Worm (Caenorhabditis elegans): ENCODE measurements around the gene fipr-5.

fipr-5 gene

ce11 chrV:10204863-10205338, 16.3 kb downstream of the fipr-5 start, which contains the start of the genes ZK856.19 and ZK856.11 (continued):
- TF ChIP-seq Y56A3A.18 (GFP tag; IDR thresholded peaks at IDR 0.05) (no peak), sdz-38 (tag; optimal IDR thresholded peaks at IDR 0.05) (no peak), B0035.1 (tag; optimal IDR thresholded peaks at IDR 0.05) (no peak), lin-54 (GFP tag; optimal IDR thresholded peaks at IDR 0.05) (peak; percentile 58), madf-3 (GFP tag; IDR thresholded peaks at IDR 0.05) (no peak), unc-62 (GFP tag; optimal IDR thresholded peaks at IDR 0.05) (no peak), mel-28 (tag; optimal IDR thresholded peaks at IDR 0.05; ENCODE audit: borderline replicate concordance) (no peak), sea-2 (GFP tag; IDR thresholded peaks at IDR 0.05) (no peak), dpff-1 (tag; optimal IDR thresholded peaks at IDR 0.05) (no peak), egl-44 (GFP tag; IDR thresholded peaks at IDR 0.05) (no peak), nhr-120 (GFP tag; IDR thresholded peaks at IDR 0.05) (no peak), ets-4 (GFP tag; optimal IDR thresholded peaks at IDR 0.05) (no peak), ZK185.1 (tag; optimal IDR thresholded peaks at IDR 0.05; ENCODE audit: poor library complexity, severe bottlenecking) (no peak), sptf-2 (GFP tag; optimal IDR thresholded peaks at IDR 0.05) (no peak), F33H1.4 (GFP tag; IDR thresholded peaks at IDR 0.05) (no peak), F37B4.10 (GFP tag; IDR thresholded peaks at IDR 0.05) (no peak), ztf-28 (GFP tag; IDR thresholded peaks at IDR 0.05) (no peak), ztf-3 (GFP tag; optimal IDR thresholded peaks at IDR 0.05) (no peak), zim-3 (tag; optimal IDR thresholded peaks at IDR 0.05) (no peak), cebp-1 (GFP tag; IDR thresholded peaks at IDR 0.05) (no peak), cebp-1 (tag; optimal IDR thresholded peaks at IDR 0.05) (peak; percentile 54), T26A5.8 (tag; optimal IDR thresholded peaks at IDR 0.05) (no peak), atf-7 (tag; optimal IDR thresholded peaks at IDR 0.05) (no peak), madf-8 (GFP tag; conservative IDR thresholded peaks at IDR 0.05) (no peak), hmg-20 (GFP tag; IDR thresholded peaks at IDR 0.05) (no peak), rpc-1 (optimal IDR thresholded peaks at IDR 0.05) (no peak), rpc-1 (tag; optimal IDR thresholded peaks at IDR 0.05) (no peak), nhr-179 (tag; optimal IDR thresholded peaks at IDR 0.05) (no peak), snpc-3.4 (tag; optimal IDR thresholded peaks at IDR 0.05) (peak; percentile 41), tbp1 (GFP tag; optimal IDR thresholded peaks at IDR 0.05) (peak; percentile 44), K12H6.12 (tag; optimal IDR thresholded peaks at IDR 0.05) (no peak), him-1 (tag; optimal IDR thresholded peaks at IDR 0.05) (no peak), unc-130 (GFP tag; optimal IDR thresholded peaks at IDR 0.05) (peak; percentile 5), ceh-100 (GFP tag; IDR thresholded peaks at IDR 0.05) (no peak), B0336.3 (GFP tag; IDR thresholded peaks at IDR 0.05) (0 out of 2 replicates have a peak, but pooled peaks have one; percentile 49), ztf-22 (GFP tag; optimal IDR thresholded peaks at IDR 0.05) (no peak), mxl-1 (tag; optimal IDR thresholded peaks at IDR 0.05) (no peak), athp-1 (tag; optimal IDR thresholded peaks at IDR 0.05) (no peak), snpc-4 (GFP tag; optimal IDR thresholded peaks at IDR 0.05) (no peak), snpc-4 (tag; optimal IDR thresholded peaks at IDR 0.05) (peak in 2 of 4 experiments; percentile 35 to 49), snpc-1.1 (tag; optimal IDR thresholded peaks at IDR 0.05; ENCODE audit: insufficient read depth) (no peak), Y53F4B.3 (GFP tag; IDR thresholded peaks at IDR 0.05) (no peak), C17E4.6 (GFP tag; IDR thresholded peaks at IDR 0.05) (no peak), fkh-3 (tag; optimal IDR thresholded peaks at IDR 0.05) (no peak), tlf-1 (GFP tag; optimal IDR thresholded peaks at IDR 0.05) (no peak), let-526 (GFP tag; IDR thresholded peaks at IDR 0.05) (no peak), rcor-1 (GFP tag; IDR thresholded peaks at IDR 0.05) (no peak), pha-4 (tag; optimal IDR thresholded peaks at IDR 0.05) (no peak), lag-1 (GFP tag; IDR thresholded peaks at IDR 0.05) (no peak), F39B2.1 (GFP tag; IDR thresholded peaks at IDR 0.05) (no peak)
